Worm (Caenorhabditis elegans) whole organism, L1 larva: Measurements from ENCODE around the gene clec-175.

Source experiments
- alr-1 ChIP-seq: fragments of 200-800 bp; sonication (Bioruptor generic); optimal IDR thresholded peaks from 2 replicates; lab custom pipeline; 2018; ENCODE audit warnings: borderline replicate concordance, mild to moderate bottlenecking, missing genetic modification characterization, missing compliant biosample characterization
- ama-1 ChIP-seq: fragments of 150-350 bp; optimal IDR thresholded peaks from 2 replicates; lab custom pipeline; 2014
- dsc-1 ChIP-seq: sonication (generic microtip); optimal IDR thresholded peaks from 2 replicates; lab custom pipeline; 2016; ENCODE audit warnings: mild to moderate bottlenecking, missing genetic modification characterization, missing compliant biosample characterization
- efl-3 ChIP-seq: fragments of 200-800 bp; sonication (Bioruptor generic); optimal IDR thresholded peaks from 2 replicates; lab custom pipeline; 2018; ENCODE audit warnings: mild to moderate bottlenecking, missing genetic modification characterization, missing compliant biosample characterization
- lsy-2 ChIP-seq, 2 experiments: fragments of 150-350 bp; optimal IDR thresholded peaks; 2 replicates each; lab custom pipeline; 2014; ENCODE audit warnings: missing biosample characterization in 2 of 2, missing genetic modification characterization in 2 of 2
- mdl-1 ChIP-seq, 2 experiments: fragments of 150-350 bp; optimal IDR thresholded peaks; 2 replicates each; lab custom pipeline; 2014 to 2017; ENCODE audit warnings: missing biosample characterization in 2 of 2, missing genetic modification characterization in 2 of 2, inconsistent platforms in 1 of 2
- mep-1 ChIP-seq: fragments of 150-350 bp; optimal IDR thresholded peaks from 2 replicates; lab custom pipeline; 2014; ENCODE audit warnings: missing biosample characterization, missing genetic modification characterization
- nhr-76 ChIP-seq: sonication (generic microtip); optimal IDR thresholded peaks from 2 replicates; lab custom pipeline; 2017; ENCODE audit warnings: missing biosample characterization, missing genetic modification characterization
- nhr-77 ChIP-seq: fragments of 150-350 bp; optimal IDR thresholded peaks from 2 replicates; lab custom pipeline; 2014; ENCODE audit warnings: missing biosample characterization, missing genetic modification characterization
- nhr-90 ChIP-seq: sonication (generic microtip); optimal IDR thresholded peaks from 2 replicates; lab custom pipeline; 2016; ENCODE audit warnings: mild to moderate bottlenecking, missing genetic modification characterization, missing compliant biosample characterization; ENCODE audit not compliant: poor library complexity
- snpc-4 ChIP-seq: fragments of 150-350 bp; optimal IDR thresholded peaks from 2 replicates; lab custom pipeline; 2014; ENCODE audit warnings: missing biosample characterization, missing genetic modification characterization
- unc-62 ChIP-seq: fragments of 150-350 bp; optimal IDR thresholded peaks from 2 replicates; lab custom pipeline; 2014; ENCODE audit warnings: missing biosample characterization, missing genetic modification reagents, missing genetic modification characterization
- zag-1 ChIP-seq: fragments of 150-350 bp; optimal IDR thresholded peaks from 2 replicates; lab custom pipeline; 2014; ENCODE audit warnings: missing biosample characterization, missing genetic modification characterization

- no peak for TF ChIP-seq zag-1 (tag; lab: Kevin White, UChicago)
- TF ChIP-seq snpc-4: no peak
- TF ChIP-seq efl-3 (GFP tag; lab: Kevin White, UChicago): no peak
- no peak for TF ChIP-seq dsc-1 (tag; lab: Kevin White, UChicago)
- no peak for TF ChIP-seq nhr-76 (tag; lab: Kevin White, UChicago)
- TF ChIP-seq mdl-1 (tag; optimal IDR thresholded peaks at IDR 0.05; lab: Kevin White, UChicago): no peak
- no peak for TF ChIP-seq lsy-2 (tag; optimal IDR thresholded peaks at IDR 0.05; lab: Kevin White, UChicago)
- TF ChIP-seq ama-1 (lab: Kevin White, UChicago): no peak
- no peak for TF ChIP-seq mep-1 (tag; lab: Kevin White, UChicago)
- TF ChIP-seq nhr-90 (tag; lab: Kevin White, UChicago): no peak
- no peak for TF ChIP-seq alr-1 (tag; lab: Kevin White, UChicago)
- no peak for TF ChIP-seq unc-62 (GFP tag; lab: Kevin White, UChicago)
- no peak for TF ChIP-seq nhr-77
These were observed 25.2 kb downstream of the clec-175 start for ce11 chrIV:4447367-4447766.
